Fruit fly (Drosophila melanogaster) whole organism, embryonic: ENCODE results near the gene Scgbeta.

ENCODE experiments used
- Ada2b ChIP-seq: fragments of 200-800 bp; sonication (Bioruptor generic); IDR thresholded peaks from 2 replicates; pipeline ENCODE4 v1.3.6; 2022; ENCODE audit warnings: missing biosample characterization, missing genetic modification characterization
- Atf6 ChIP-seq: fragments of 200-800 bp; sonication (Bioruptor generic); IDR thresholded peaks from 2 replicates; pipeline ENCODE4 v1.3.6; 2022; ENCODE audit warnings: missing biosample characterization, missing genetic modification characterization
- CG11560 ChIP-seq: fragments of 200-800 bp; sonication (Bioruptor generic); IDR thresholded peaks from 3 replicates; pipeline ENCODE4 v1.3.6; 2022; ENCODE audit warnings: missing biosample characterization, missing genetic modification characterization
- CG12236 ChIP-seq: fragments of 200-800 bp; sonication (Bioruptor generic); optimal IDR thresholded peaks from 2 replicates; lab custom pipeline; 2016; ENCODE audit warnings: missing biosample characterization, missing genetic modification characterization
- CG12769 ChIP-seq: fragments of 200-800 bp; sonication (Bioruptor generic); optimal IDR thresholded peaks from 2 replicates; lab custom pipeline; 2019; ENCODE audit warnings: missing biosample characterization, mild to moderate bottlenecking, missing genetic modification characterization, moderate library complexity
- CG13624 ChIP-seq: fragments of 200-800 bp; sonication (Bioruptor generic); optimal IDR thresholded peaks from 2 replicates; lab custom pipeline; 2016; ENCODE audit warnings: missing biosample characterization, missing genetic modification characterization
- CG14050 ChIP-seq: fragments of 200-800 bp; sonication (Bioruptor generic); IDR thresholded peaks from 3 replicates; pipeline ENCODE4 v1.3.6; 2022; ENCODE audit warnings: missing biosample characterization, missing genetic modification characterization
- CG14860 ChIP-seq: fragments of 200-800 bp; sonication (Bioruptor generic); IDR thresholded peaks from 3 replicates; pipeline ENCODE4 v1.3.6; 2022; ENCODE audit warnings: missing biosample characterization, missing genetic modification characterization; ENCODE audit not compliant: partially characterized antibody
- CG15696 ChIP-seq: fragments of 200-800 bp; sonication (Bioruptor generic); optimal IDR thresholded peaks from 2 replicates; lab custom pipeline; 2019; ENCODE audit warnings: missing biosample characterization, mild to moderate bottlenecking, missing genetic modification characterization, moderate library complexity
- CG1603 ChIP-seq: fragments of 200-800 bp; sonication (Bioruptor generic); optimal IDR thresholded peaks from 2 replicates; lab custom pipeline; 2019; ENCODE audit warnings: missing biosample characterization, mild to moderate bottlenecking, missing genetic modification characterization, moderate library complexity
- CG16813 ChIP-seq: fragments of 200-800 bp; sonication (Bioruptor generic); IDR thresholded peaks from 3 replicates; pipeline ENCODE4 v1.3.6; 2022; ENCODE audit warnings: missing biosample characterization, missing genetic modification characterization; ENCODE audit not compliant: partially characterized antibody
- CG16863 ChIP-seq: fragments of 200-800 bp; sonication (Bioruptor generic); optimal IDR thresholded peaks from 3 replicates; lab custom pipeline; 2016; ENCODE audit warnings: missing biosample characterization, missing genetic modification characterization
- CG18599 ChIP-seq: fragments of 200-800 bp; sonication (Bioruptor generic); optimal IDR thresholded peaks from 3 replicates; lab custom pipeline; 2017; ENCODE audit warnings: missing biosample characterization, missing genetic modification characterization, mild to moderate bottlenecking, moderate library complexity, missing genetic modification reagents
- CG2129 ChIP-seq: fragments of 200-800 bp; sonication (Bioruptor generic); IDR thresholded peaks from 2 replicates; pipeline ENCODE4 v1.3.6; 2022; ENCODE audit warnings: missing biosample characterization, missing genetic modification characterization; ENCODE audit not compliant: partially characterized antibody
- CG2202 ChIP-seq: fragments of 200-800 bp; sonication (Bioruptor generic); optimal IDR thresholded peaks from 2 replicates; lab custom pipeline; 2018; ENCODE audit warnings: missing biosample characterization, mild to moderate bottlenecking, missing genetic modification characterization
- CG3065 ChIP-seq: fragments of 200-800 bp; sonication (Bioruptor generic); optimal IDR thresholded peaks from 2 replicates; lab custom pipeline; 2016; ENCODE audit warnings: missing biosample characterization, missing genetic modification characterization
- CG33557 ChIP-seq: fragments of 200-800 bp; sonication (Bioruptor generic); optimal IDR thresholded peaks from 2 replicates; lab custom pipeline; 2019; ENCODE audit warnings: missing biosample characterization, mild to moderate bottlenecking, missing genetic modification characterization, moderate library complexity
- CG3726 ChIP-seq: fragments of 200-800 bp; sonication (Bioruptor generic); IDR thresholded peaks from 3 replicates; pipeline ENCODE4, ENCODE4 v1.3.6; 2022; ENCODE audit warnings: missing biosample characterization, missing genetic modification characterization
- CG4854 ChIP-seq: fragments of 200-800 bp; sonication (Bioruptor generic); optimal IDR thresholded peaks from 2 replicates; lab custom pipeline; 2016; ENCODE audit warnings: missing biosample characterization, missing genetic modification characterization, inconsistent platforms
- CG6683 ChIP-seq: fragments of 200-800 bp; sonication (Bioruptor generic); optimal IDR thresholded peaks from 2 replicates; lab custom pipeline; 2017; ENCODE audit warnings: missing biosample characterization, mild to moderate bottlenecking, missing genetic modification characterization, missing genetic modification reagents
- CG7271 ChIP-seq: fragments of 200-800 bp; sonication (Bioruptor generic); optimal IDR thresholded peaks from 2 replicates; lab custom pipeline; 2018; ENCODE audit warnings: missing biosample characterization, mild to moderate bottlenecking, missing genetic modification characterization, moderate library complexity
- CG7556 ChIP-seq: fragments of 200-800 bp; sonication (Bioruptor generic); optimal IDR thresholded peaks from 2 replicates; lab custom pipeline; 2017; ENCODE audit warnings: missing biosample characterization, mild to moderate bottlenecking, missing genetic modification characterization
- Doc3 ChIP-seq: fragments of 200-800 bp; sonication (Bioruptor generic); IDR thresholded peaks from 3 replicates; pipeline ENCODE4 v1.3.6; 2022; ENCODE audit warnings: missing biosample characterization, missing genetic modification characterization; ENCODE audit not compliant: partially characterized antibody
- Drgx ChIP-seq: fragments of 200-800 bp; sonication (Bioruptor generic); IDR thresholded peaks from 2 replicates; pipeline ENCODE4 v1.3.6; 2022; ENCODE audit warnings: missing biosample characterization, missing genetic modification characterization
- Fer1 ChIP-seq: fragments of 200-800 bp; sonication (Bioruptor generic); optimal IDR thresholded peaks from 2 replicates; lab custom pipeline; 2017; ENCODE audit warnings: missing biosample characterization, mild to moderate bottlenecking, missing genetic modification characterization
- H2.0 ChIP-seq: fragments of 200-800 bp; sonication (Bioruptor generic); IDR thresholded peaks from 2 replicates; pipeline ENCODE4 v1.3.6; 2022; ENCODE audit warnings: missing biosample characterization, missing genetic modification characterization
- Mes4 ChIP-seq: fragments of 200-800 bp; sonication (Bioruptor generic); optimal IDR thresholded peaks from 2 replicates; lab custom pipeline; 2016; ENCODE audit warnings: missing biosample characterization, missing genetic modification characterization
- NC2β ChIP-seq: fragments of 200-800 bp; sonication (Bioruptor generic); optimal IDR thresholded peaks from 2 replicates; lab custom pipeline; 2016; ENCODE audit warnings: missing biosample characterization, missing genetic modification characterization
- Oli ChIP-seq: fragments of 200-800 bp; sonication (Bioruptor generic); optimal IDR thresholded peaks from 2 replicates; lab custom pipeline; 2018; ENCODE audit warnings: missing biosample characterization, mild to moderate bottlenecking, missing genetic modification characterization, moderate library complexity
- Sin3A ChIP-seq: fragments of >200 bp; optimal IDR thresholded peaks from 2 replicates; lab custom pipeline; 2018
- Sry-β ChIP-seq: fragments of 200-800 bp; sonication (Bioruptor generic); optimal IDR thresholded peaks from 2 replicates; lab custom pipeline; 2018; ENCODE audit warnings: missing biosample characterization, mild to moderate bottlenecking, missing genetic modification characterization, moderate library complexity
- ase ChIP-seq: fragments of 200-800 bp; sonication (Bioruptor generic); IDR thresholded peaks from 3 replicates; pipeline ENCODE4 v1.3.6; 2022; ENCODE audit warnings: missing biosample characterization, missing genetic modification characterization
- dati ChIP-seq: fragments of 200-800 bp; sonication (Bioruptor generic); IDR thresholded peaks from 2 replicates; pipeline ENCODE4 v1.3.6; 2022; ENCODE audit warnings: missing biosample characterization, missing genetic modification characterization
- disco-r ChIP-seq: fragments of 200-800 bp; sonication (Bioruptor generic); optimal IDR thresholded peaks from 2 replicates; lab custom pipeline; 2016; ENCODE audit warnings: missing biosample characterization, missing genetic modification characterization
- eyg ChIP-seq: fragments of 200-800 bp; sonication (Bioruptor generic); optimal IDR thresholded peaks from 3 replicates; lab custom pipeline; 2016; ENCODE audit warnings: missing biosample characterization, missing genetic modification characterization
- fru ChIP-seq: fragments of >200 bp; optimal IDR thresholded peaks from 2 replicates; lab custom pipeline; 2017
- gt ChIP-seq: fragments of 200-800 bp; sonication (Bioruptor generic); IDR thresholded peaks from 2 replicates; pipeline ENCODE4 v1.3.6; 2022; ENCODE audit warnings: missing biosample characterization, missing genetic modification characterization
- ham ChIP-seq: fragments of 200-800 bp; sonication (Bioruptor generic); IDR thresholded peaks from 2 replicates; pipeline ENCODE4 v1.3.6; 2022; ENCODE audit warnings: missing biosample characterization, missing genetic modification characterization
- hb ChIP-seq: fragments of 200-800 bp; sonication (Bioruptor generic); IDR thresholded peaks from 3 replicates; pipeline ENCODE4 v1.3.6; 2022; ENCODE audit warnings: missing biosample characterization, missing genetic modification characterization; ENCODE audit not compliant: partially characterized antibody
- hkb ChIP-seq, 2 experiments: fragments of 200-800 bp in 1 of 2; fragments of >200 bp in 1 of 2; sonication (Bioruptor generic) in 1 of 2; IDR thresholded peaks in 1 of 2; optimal IDR thresholded peaks in 1 of 2; 2 replicates each; pipeline versions ENCODE4 v1.3.6 to Lab custom; 2017 to 2022; ENCODE audit warnings: missing biosample characterization in 1 of 2, missing genetic modification characterization in 1 of 2
- jigr1 ChIP-seq: fragments of 200-800 bp; sonication (Bioruptor generic); IDR thresholded peaks from 3 replicates; pipeline ENCODE4 v1.3.6; 2022; ENCODE audit warnings: missing biosample characterization, missing genetic modification characterization
- ken ChIP-seq: fragments of 200-800 bp; sonication (Bioruptor generic); IDR thresholded peaks from 3 replicates; pipeline ENCODE4 v1.3.6; 2022; ENCODE audit warnings: missing biosample characterization, missing genetic modification characterization
- knrl ChIP-seq: fragments of 200-800 bp; sonication (Bioruptor generic); IDR thresholded peaks from 3 replicates; pipeline ENCODE4 v1.3.6; 2022; ENCODE audit warnings: missing biosample characterization, missing genetic modification characterization; ENCODE audit not compliant: partially characterized antibody
- lab ChIP-seq: fragments of 200-800 bp; sonication (Bioruptor generic); optimal IDR thresholded peaks from 3 replicates; lab custom pipeline; 2017; ENCODE audit warnings: missing biosample characterization, missing genetic modification characterization, mild to moderate bottlenecking, moderate library complexity, missing genetic modification reagents
- peb ChIP-seq: fragments of 200-800 bp; sonication (Bioruptor generic); IDR thresholded peaks from 2 replicates; pipeline ENCODE4 v1.3.6; 2022; ENCODE audit warnings: missing biosample characterization, missing genetic modification characterization
- row ChIP-seq: fragments of 200-800 bp; sonication (Bioruptor generic); IDR thresholded peaks from 3 replicates; pipeline ENCODE4 v1.3.6; 2022; ENCODE audit warnings: missing biosample characterization, missing genetic modification characterization
- sqz ChIP-seq: fragments of 200-800 bp; sonication (Bioruptor generic); optimal IDR thresholded peaks from 3 replicates; lab custom pipeline; 2018; ENCODE audit warnings: missing biosample characterization, mild to moderate bottlenecking, missing genetic modification characterization
- tin ChIP-seq: fragments of 200-800 bp; sonication (Bioruptor generic); optimal IDR thresholded peaks from 3 replicates; lab custom pipeline; 2016; ENCODE audit warnings: missing biosample characterization, missing genetic modification characterization
- tio ChIP-seq: fragments of 200-800 bp; sonication (Bioruptor generic); optimal IDR thresholded peaks from 2 replicates; lab custom pipeline; 2017; ENCODE audit warnings: missing biosample characterization, missing genetic modification characterization, inconsistent platforms
- ttk ChIP-seq: fragments of 200-800 bp; sonication (Bioruptor generic); IDR thresholded peaks from 2 replicates; pipeline ENCODE4 v2.1.2; 2022; ENCODE audit warnings: missing biosample characterization, missing genetic modification characterization
- wor ChIP-seq: fragments of 200-800 bp; sonication (Bioruptor generic); IDR thresholded peaks from 2 replicates; pipeline ENCODE4 v1.3.6; 2022; ENCODE audit warnings: missing biosample characterization, missing genetic modification characterization
- yki ChIP-seq: fragments of >200 bp; optimal IDR thresholded peaks from 3 replicates; lab custom pipeline; 2018

The Scgbeta gene

DNA sequence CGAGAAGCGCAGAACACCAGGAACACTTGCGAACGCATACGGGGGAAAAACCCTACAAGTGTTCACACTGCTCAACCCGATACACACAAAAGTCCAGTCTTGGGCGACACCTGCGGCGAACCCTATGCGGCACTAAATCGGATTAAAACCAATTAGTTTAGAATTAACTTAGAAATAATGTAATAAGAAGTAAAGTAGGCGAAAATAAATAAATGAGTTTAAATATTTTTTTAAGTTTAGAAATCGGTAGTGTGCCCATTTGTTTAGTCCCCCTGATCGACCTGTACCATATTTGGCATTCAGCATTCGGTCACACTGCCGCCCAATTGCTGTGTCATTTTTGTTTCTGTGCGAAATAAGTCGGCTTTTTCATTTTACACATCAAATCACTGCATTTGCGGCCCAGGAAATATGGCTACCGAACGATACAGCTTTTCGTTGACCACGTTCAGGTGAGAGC is 8.8 kb upstream of the Scgbeta start, which contains the start of gene Prosalpha2 (continued):
- TF ChIP-seq hkb (optimal IDR thresholded peaks at IDR 0.05; lab: Kevin White, UChicago) (no peak), hkb (GFP tag; IDR thresholded peaks at IDR 0.05; lab: Robert Waterston, UW) (no peak), CG13624 (no peak), CG33557 (GFP tag; lab: Kevin White, UChicago) (no peak), Oli (no peak), fru (lab: Kevin White, UChicago) (no peak), CG1603 (tag; lab: Kevin White, UChicago) (peak; percentile 55), CG6683 (GFP tag; lab: Kevin White, UChicago) (no peak), dati (GFP tag; lab: Robert Waterston, UW) (no peak), peb (no peak), wor (GFP tag; lab: Robert Waterston, UW) (no peak), ken (GFP tag; lab: Robert Waterston, UW) (no peak), lab (GFP tag; lab: Kevin White, UChicago) (no peak), CG2129 (no peak), CG11560 (tag; lab: Robert Waterston, UW) (no peak), hb (no peak), Mes4 (no peak), ttk (GFP tag; lab: Robert Waterston, UW) (no peak), disco-r (GFP tag; lab: Kevin White, UChicago) (no peak), CG4854 (GFP tag; lab: Kevin White, UChicago) (no peak), CG14860 (GFP tag; lab: Robert Waterston, UW) (no peak), Drgx (GFP tag; lab: Robert Waterston, UW) (no peak; the same call in 1 of the 2 replicates), ase (GFP tag; lab: Robert Waterston, UW) (no peak), CG18599 (GFP tag; lab: Kevin White, UChicago) (no peak), yki (lab: Kevin White, UChicago) (no peak), Ada2b (GFP tag; lab: Robert Waterston, UW) (no peak), sqz (GFP tag; lab: Kevin White, UChicago) (no peak), CG15696 (tag; lab: Kevin White, UChicago) (no peak), CG16813 (GFP tag; lab: Robert Waterston, UW) (no peak; the same call in 2 of the 3 replicates), Doc3 (no peak), CG12769 (tag; lab: Kevin White, UChicago) (no peak), CG7271 (no peak), Sin3A (lab: Kevin White, UChicago) (peak; percentile 66), jigr1 (GFP tag; lab: Robert Waterston, UW) (no peak; the same call in 2 of the 3 replicates), CG7556 (GFP tag; lab: Kevin White, UChicago) (no peak), H2.0 (no peak), CG12236 (GFP tag; lab: Kevin White, UChicago) (no peak), NC2β (no peak), CG16863 (GFP tag; lab: Kevin White, UChicago) (no peak), CG2202 (tag; lab: Kevin White, UChicago) (no peak), Atf6 (no peak), ham (no peak), CG3065 (GFP tag; lab: Kevin White, UChicago) (no peak), tin (GFP tag; lab: Kevin White, UChicago) (no peak), CG3726 (GFP tag; lab: Robert Waterston, UW) (no peak), gt (no peak), tio (GFP tag; lab: Kevin White, UChicago) (no peak), knrl (GFP tag; lab: Robert Waterston, UW) (no peak), CG14050 (no peak), eyg (GFP tag; lab: Kevin White, UChicago) (no peak), Sry-β (GFP tag; lab: Kevin White, UChicago) (peak; percentile 19), Fer1 (GFP tag; lab: Kevin White, UChicago) (peak; percentile 21), row (GFP tag; lab: Robert Waterston, UW) (peak; percentile 59)
